Worm (Caenorhabditis elegans): Measurements from ENCODE around the gene trh-1.

trh-1 gene

ce11 chrIV:17395910-17396309 lies 27.5 kb downstream of the trh-1 start, which contains the start of gene sru-15:
Gene sru-15, plus strand, starts transcription at chrIV:17396210.
- TF ChIP-seq pha-4 (GFP tag; IDR thresholded peaks at IDR 0.05) = no peak
- TF ChIP-seq pha-4 (tag; optimal IDR thresholded peaks at IDR 0.05) = no peak
- TF ChIP-seq daf-12 (tag; optimal IDR thresholded peaks at IDR 0.05) = no peak
- no peak for TF ChIP-seq T20F7.1 (GFP tag; optimal IDR thresholded peaks at IDR 0.05)
- no peak for TF ChIP-seq lin-15B (tag; optimal IDR thresholded peaks at IDR 0.05)
- TF ChIP-seq php-3 (GFP tag; IDR thresholded peaks at IDR 0.05) = no peak
- TF ChIP-seq lim-7 (GFP tag; IDR thresholded peaks at IDR 0.05) = no peak
- no peak for TF ChIP-seq spr-3 (GFP tag; optimal IDR thresholded peaks at IDR 0.05)
- no peak for TF ChIP-seq fos-1 (tag; optimal IDR thresholded peaks at IDR 0.05)
- TF ChIP-seq nhr-48 (tag; optimal IDR thresholded peaks at IDR 0.05) = no peak
- TF ChIP-seq jun-1 (tag; optimal IDR thresholded peaks at IDR 0.05) = no peak
- no peak for TF ChIP-seq dmd-9 (GFP tag; IDR thresholded peaks at IDR 0.05)
- no peak for TF ChIP-seq daf-8 (GFP tag; IDR thresholded peaks at IDR 0.05)
- no peak for TF ChIP-seq arid-1 (GFP tag; conservative IDR thresholded peaks at IDR 0.05)
- TF ChIP-seq fkh-10 (GFP tag; optimal IDR thresholded peaks at IDR 0.05) = no peak
- TF ChIP-seq F10B5.3 (tag; optimal IDR thresholded peaks at IDR 0.05) = no peak
- TF ChIP-seq Y75B8A.6 (GFP tag; IDR thresholded peaks at IDR 0.05) = no peak

DNA sequence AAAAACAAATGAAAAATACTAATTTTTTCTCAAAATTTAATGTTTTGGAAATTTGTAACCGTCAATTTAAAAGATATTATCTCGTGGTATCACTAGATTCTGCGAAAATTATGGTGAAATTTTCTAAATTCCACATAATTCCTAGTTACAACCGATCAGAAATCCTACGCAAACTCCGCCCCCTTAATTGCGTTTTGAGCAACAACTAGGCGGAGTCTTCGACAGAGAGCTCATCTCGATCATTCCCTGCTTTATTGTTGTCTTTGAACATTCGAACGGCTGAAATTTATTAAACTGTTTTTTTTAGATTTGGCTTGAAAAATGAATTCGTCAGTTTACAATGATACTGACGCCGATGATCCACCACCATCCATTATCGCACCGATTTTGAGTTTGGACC lies 31.1 kb downstream of the trh-1 start, which contains the start of gene T02D1.4:
Gene T02D1.4, plus strand, starts transcription at position 301 of the 400 bp plus-strand sequence.
- TF ChIP-seq ceh-62 (tag; optimal IDR thresholded peaks at IDR 0.05) (no peak), lin-15B (tag; optimal IDR thresholded peaks at IDR 0.05) (no peak), ama-1 (optimal IDR thresholded peaks at IDR 0.05) (no peak), arid-1 (GFP tag; conservative IDR thresholded peaks at IDR 0.05) (no peak), Y75B8A.6 (GFP tag; IDR thresholded peaks at IDR 0.05) (no peak), hmg-1.1 (GFP tag; IDR thresholded peaks at IDR 0.05) (no peak), lir-3 (tag; optimal IDR thresholded peaks at IDR 0.05) (no peak), F37D6.2 (tag; optimal IDR thresholded peaks at IDR 0.05) (no peak), lsy-2 (tag; optimal IDR thresholded peaks at IDR 0.05) (no peak), egl-43 (GFP tag; IDR thresholded peaks at IDR 0.05) (no peak), lin-1 (GFP tag; IDR thresholded peaks at IDR 0.05) (no peak), snpc-1.2 (GFP tag; IDR thresholded peaks at IDR 0.05) (no peak), egl-27 (tag; optimal IDR thresholded peaks at IDR 0.05) (no peak)

DNA sequence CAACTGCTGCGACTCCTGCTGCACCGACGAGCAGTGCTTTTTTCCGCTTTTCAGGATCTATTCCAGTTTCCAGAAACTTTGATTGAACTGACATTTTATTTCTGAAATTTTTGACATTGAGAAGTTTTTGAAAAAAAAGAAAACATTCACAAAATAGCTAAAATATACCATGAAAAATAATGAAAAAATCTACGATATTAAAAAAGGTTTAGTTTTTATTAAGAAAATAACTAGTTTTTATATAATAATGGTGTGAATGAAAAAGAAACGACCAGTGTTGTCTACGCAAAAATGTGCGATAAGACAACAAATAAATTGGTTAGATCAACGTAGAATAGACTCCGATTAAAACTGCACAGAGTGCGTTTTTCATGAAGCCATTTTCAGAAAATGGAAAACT lies 37.1 kb downstream of the trh-1 start, which contains the start of gene pmp-4:
Gene pmp-4, minus strand, starts transcription at position 101 of the 400 bp plus-strand sequence.
- TF ChIP-seq arid-1 (GFP tag; conservative IDR thresholded peaks at IDR 0.05) (no peak), saeg-2 (GFP tag; IDR thresholded peaks at IDR 0.05) (no peak), ceh-62 (tag; optimal IDR thresholded peaks at IDR 0.05) (no peak), mdt-29 (GFP tag; IDR thresholded peaks at IDR 0.05) (no peak), tra-1 (GFP tag; IDR thresholded peaks at IDR 0.05) (no peak), lin-13 (GFP tag; optimal IDR thresholded peaks at IDR 0.05) (no peak), nhr-28 (tag; optimal IDR thresholded peaks at IDR 0.05) (peak; percentile 34), nhr-6 (tag; optimal IDR thresholded peaks at IDR 0.05) (no peak), attf-4 (tag; optimal IDR thresholded peaks at IDR 0.05) (no peak), Y5F2A.4 (GFP tag; optimal IDR thresholded peaks at IDR 0.05) (no peak), nhr-42 (GFP tag; IDR thresholded peaks at IDR 0.05) (no peak), daf-16 (GFP tag; optimal IDR thresholded peaks at IDR 0.05) (no peak), daf-16 (tag; optimal IDR thresholded peaks at IDR 0.05) (peak; percentile 55), pqm-1 (tag; optimal IDR thresholded peaks at IDR 0.05) (peak; percentile 40), Y105C5A.15 (GFP tag; IDR thresholded peaks at IDR 0.05) (no peak)
